Worm (Caenorhabditis elegans) whole organism, young adult: ENCODE data around the gene R11E3.1.

ENCODE experiments used
- B0019.2 ChIP-seq: fragments of 200-800 bp; sonication (Bioruptor generic); conservative IDR thresholded peaks from 2 replicates; pipeline ENCODE4 v1.3.6; 2022; ENCODE audit warnings: missing genetic modification reagents, missing genetic modification characterization, missing compliant biosample characterization
- B0035.1 ChIP-seq: sonication (generic microtip); optimal IDR thresholded peaks from 2 replicates; lab custom pipeline; 2016; ENCODE audit warnings: missing genetic modification characterization, mild to moderate bottlenecking, missing compliant biosample characterization, missing genotype, missing genetic modification reagents
- B0261.1 ChIP-seq: sonication (generic microtip); optimal IDR thresholded peaks from 2 replicates; lab custom pipeline; 2016; ENCODE audit warnings: mild to moderate bottlenecking, missing genetic modification characterization, moderate library complexity, missing compliant biosample characterization
- C17E4.6 ChIP-seq: fragments of 200-800 bp; sonication (Bioruptor generic); IDR thresholded peaks from 2 replicates; pipeline ENCODE4 v1.3.6; 2022; ENCODE audit warnings: missing genetic modification reagents, missing genetic modification characterization, missing compliant biosample characterization
- D2030.7 ChIP-seq: fragments of 200-800 bp; sonication (Bioruptor generic); IDR thresholded peaks from 2 replicates; pipeline ENCODE4 v1.3.6; 2022; ENCODE audit warnings: missing genetic modification reagents, missing genetic modification characterization, missing compliant biosample characterization
- F39B2.1 ChIP-seq: fragments of 200-800 bp; sonication (Bioruptor generic); IDR thresholded peaks from 2 replicates; pipeline ENCODE4 v1.3.6; 2022; ENCODE audit warnings: missing genetic modification reagents, missing genetic modification characterization, missing compliant biosample characterization
- K12H6.12 ChIP-seq: fragments of 200-800 bp; sonication (Bioruptor generic); optimal IDR thresholded peaks from 2 replicates; lab custom pipeline; 2018; ENCODE audit warnings: mild to moderate bottlenecking, missing genetic modification characterization, missing compliant biosample characterization
- T07F8.4 ChIP-seq: sonication (generic microtip); optimal IDR thresholded peaks from 2 replicates; lab custom pipeline; 2016; ENCODE audit warnings: mild to moderate bottlenecking, missing genetic modification characterization, moderate library complexity, missing compliant biosample characterization
- ZK185.1 ChIP-seq: sonication (generic microtip); optimal IDR thresholded peaks from 2 replicates; lab custom pipeline; 2016; ENCODE audit warnings: mild to moderate bottlenecking, missing genetic modification characterization, missing compliant biosample characterization; ENCODE audit not compliant: poor library complexity, severe bottlenecking
- ama-1 ChIP-seq, 3 experiments: fragments of 150-350 bp in 1 of 3; sonication (generic microtip) in 2 of 3; optimal IDR thresholded peaks; 2 replicates each; lab custom pipeline; 2014 to 2018; ENCODE audit warnings: missing biosample characterization in 2 of 3, missing genetic modification characterization in 2 of 3, missing genetic modification reagents in 2 of 3
- aptf-2 ChIP-seq: fragments of 200-800 bp; sonication (Bioruptor generic); conservative IDR thresholded peaks from 2 replicates; pipeline ENCODE4 v1.3.6; 2022; ENCODE audit warnings: missing genetic modification reagents, missing genetic modification characterization, missing compliant biosample characterization
- aptf-3 ChIP-seq: fragments of 200-800 bp; sonication (Bioruptor generic); IDR thresholded peaks from 2 replicates; pipeline ENCODE4 v1.3.6; 2022; ENCODE audit warnings: missing genetic modification characterization, missing compliant biosample characterization
- atf-7 ChIP-seq: sonication (generic microtip); optimal IDR thresholded peaks from 2 replicates; lab custom pipeline; 2017; ENCODE audit warnings: mild to moderate bottlenecking, missing genetic modification characterization, missing compliant biosample characterization
- athp-1 ChIP-seq: sonication (generic microtip); optimal IDR thresholded peaks from 2 replicates; lab custom pipeline; 2017; ENCODE audit warnings: mild to moderate bottlenecking, missing genetic modification characterization, missing compliant biosample characterization
- attf-5 ChIP-seq: fragments of 200-800 bp; sonication (Bioruptor generic); optimal IDR thresholded peaks from 2 replicates; lab custom pipeline; 2018; ENCODE audit warnings: mild to moderate bottlenecking, missing genetic modification characterization, missing compliant biosample characterization
- ccch-3 ChIP-seq: fragments of 200-800 bp; sonication (Bioruptor generic); optimal IDR thresholded peaks from 2 replicates; lab custom pipeline; 2018; ENCODE audit warnings: mild to moderate bottlenecking, missing genetic modification characterization, missing compliant biosample characterization
- cebp-2 ChIP-seq: fragments of 200-800 bp; sonication (Bioruptor generic); IDR thresholded peaks from 2 replicates; pipeline ENCODE4 v1.3.6; 2022; ENCODE audit warnings: missing genetic modification characterization, missing compliant biosample characterization
- ceh-58 ChIP-seq: fragments of 200-800 bp; sonication (Bioruptor generic); IDR thresholded peaks from 2 replicates; pipeline ENCODE4 v1.3.6; 2022; ENCODE audit warnings: missing genetic modification characterization, missing compliant biosample characterization
- ceh-79 ChIP-seq: sonication (generic microtip); optimal IDR thresholded peaks from 2 replicates; lab custom pipeline; 2017; ENCODE audit warnings: mild to moderate bottlenecking, missing genetic modification characterization, missing compliant biosample characterization
- ceh-91 ChIP-seq: fragments of 200-800 bp; sonication (Bioruptor generic); IDR thresholded peaks from 2 replicates; pipeline ENCODE4 v1.3.6; 2022; ENCODE audit warnings: missing genetic modification reagents, missing genetic modification characterization, missing compliant biosample characterization
- chd-7 ChIP-seq: sonication (generic microtip); optimal IDR thresholded peaks from 2 replicates; lab custom pipeline; 2016; ENCODE audit warnings: mild to moderate bottlenecking, missing genetic modification characterization, moderate library complexity, missing compliant biosample characterization
- dox-1 ChIP-seq: fragments of 200-800 bp; sonication (Bioruptor generic); IDR thresholded peaks from 2 replicates; pipeline ENCODE4 v1.3.6; 2022; ENCODE audit warnings: missing genetic modification reagents, missing genetic modification characterization, missing compliant biosample characterization
- egrh-3 ChIP-seq: fragments of 200-800 bp; sonication (Bioruptor generic); IDR thresholded peaks from 2 replicates; pipeline ENCODE4 v1.3.6; 2022; ENCODE audit warnings: missing genetic modification reagents, missing genetic modification characterization, missing compliant biosample characterization
- ekl-4 ChIP-seq: fragments of 200-800 bp; sonication (Bioruptor generic); IDR thresholded peaks from 2 replicates; pipeline ENCODE4 v1.3.6; 2022; ENCODE audit warnings: missing genetic modification reagents, missing genetic modification characterization, missing compliant biosample characterization
- ets-4 ChIP-seq: fragments of 200-800 bp; sonication (Bioruptor generic); optimal IDR thresholded peaks from 2 replicates; lab custom pipeline; 2018; ENCODE audit warnings: mild to moderate bottlenecking, missing genetic modification characterization, missing compliant biosample characterization
- hrde-1 ChIP-seq: sonication (generic microtip); optimal IDR thresholded peaks from 2 replicates; lab custom pipeline; 2016; ENCODE audit warnings: missing genetic modification characterization, mild to moderate bottlenecking, missing compliant biosample characterization, moderate library complexity, missing genotype, missing genetic modification reagents, borderline replicate concordance
- let-607 ChIP-seq, 2 experiments: fragments of 200-800 bp in 1 of 2; sonication (Bioruptor generic) in 1 of 2; sonication (generic microtip) in 1 of 2; optimal IDR thresholded peaks; 2 replicates each; lab custom pipeline; 2016 to 2018; ENCODE audit warnings: mild to moderate bottlenecking in 2 of 2, missing compliant biosample characterization in 2 of 2, missing genetic modification characterization in 2 of 2, moderate library complexity in 2 of 2, missing genotype in 1 of 2
- lin-26 ChIP-seq: fragments of 200-800 bp; sonication (Bioruptor generic); IDR thresholded peaks from 2 replicates; pipeline ENCODE4 v1.3.6; 2022; ENCODE audit warnings: missing genetic modification reagents, missing genetic modification characterization, missing compliant biosample characterization
- lin-54 ChIP-seq: fragments of 200-800 bp; sonication (Bioruptor generic); optimal IDR thresholded peaks from 2 replicates; lab custom pipeline; 2018; ENCODE audit warnings: mild to moderate bottlenecking, missing genetic modification characterization, missing compliant biosample characterization
- lsl-1 ChIP-seq: fragments of 200-800 bp; sonication (Bioruptor generic); optimal IDR thresholded peaks from 2 replicates; lab custom pipeline; 2018; ENCODE audit warnings: mild to moderate bottlenecking, missing genetic modification characterization, moderate library complexity, missing compliant biosample characterization
- madf-3 ChIP-seq: fragments of 200-800 bp; sonication (Bioruptor generic); IDR thresholded peaks from 2 replicates; pipeline ENCODE4 v1.3.6; 2022; ENCODE audit warnings: missing genetic modification reagents, missing genetic modification characterization, missing compliant biosample characterization
- madf-8 ChIP-seq: fragments of 200-800 bp; sonication (Bioruptor generic); conservative IDR thresholded peaks from 2 replicates; pipeline ENCODE4 v1.3.6; 2022; ENCODE audit warnings: missing genetic modification reagents, missing genetic modification characterization, missing compliant biosample characterization
- mxl-1 ChIP-seq: sonication (generic microtip); optimal IDR thresholded peaks from 2 replicates; lab custom pipeline; 2016; ENCODE audit warnings: missing genetic modification characterization, missing compliant biosample characterization
- nfya-2 ChIP-seq: fragments of 200-800 bp; sonication (Bioruptor generic); IDR thresholded peaks from 2 replicates; pipeline ENCODE4 v1.3.6; 2022; ENCODE audit warnings: missing genetic modification reagents, missing genetic modification characterization, missing compliant biosample characterization
- rcor-1 ChIP-seq: fragments of 200-800 bp; sonication (Bioruptor generic); IDR thresholded peaks from 2 replicates; pipeline ENCODE4 v1.3.6; 2022; ENCODE audit warnings: missing genetic modification reagents, missing genetic modification characterization, missing compliant biosample characterization
- sdz-38 ChIP-seq: sonication (generic microtip); optimal IDR thresholded peaks from 2 replicates; lab custom pipeline; 2016; ENCODE audit warnings: missing genotype, missing genetic modification characterization, missing compliant biosample characterization
- sea-2 ChIP-seq: fragments of 200-800 bp; sonication (Bioruptor generic); IDR thresholded peaks from 2 replicates; pipeline ENCODE4 v1.3.6; 2022; ENCODE audit warnings: missing genetic modification characterization, missing compliant biosample characterization
- snpc-1.3 ChIP-seq: sonication (generic microtip); optimal IDR thresholded peaks from 2 replicates; lab custom pipeline; 2017; ENCODE audit warnings: missing genetic modification characterization, mild to moderate bottlenecking, missing compliant biosample characterization, antibody characterized with exemption, moderate library complexity, missing genotype, missing genetic modification reagents; ENCODE audit not compliant: insufficient read depth
- snpc-4 ChIP-seq, 5 experiments: fragments of 150-350 bp in 1 of 5; sonication (generic microtip) in 4 of 5; optimal IDR thresholded peaks; 2 replicates each; lab custom pipeline; 2014 to 2018; ENCODE audit warnings: missing genetic modification characterization in 5 of 5, missing biosample characterization in 3 of 5, antibody characterized with exemption in 2 of 5, mild to moderate bottlenecking in 2 of 5, missing compliant biosample characterization in 2 of 5, missing genotype in 2 of 5, moderate library complexity in 2 of 5, missing genetic modification reagents in 1 of 5
- somi-1 ChIP-seq: fragments of 200-800 bp; sonication (Bioruptor generic); optimal IDR thresholded peaks from 2 replicates; lab custom pipeline; 2018; ENCODE audit warnings: mild to moderate bottlenecking, missing genetic modification characterization, missing compliant biosample characterization
- tbx-9 ChIP-seq: sonication (generic microtip); optimal IDR thresholded peaks from 2 replicates; lab custom pipeline; 2016; ENCODE audit warnings: borderline replicate concordance, missing genetic modification characterization, inconsistent platforms, missing compliant biosample characterization
- tlf-1 ChIP-seq: fragments of 200-800 bp; sonication (Bioruptor generic); optimal IDR thresholded peaks from 2 replicates; lab custom pipeline; 2018; ENCODE audit warnings: mild to moderate bottlenecking, missing genetic modification characterization, missing compliant biosample characterization
- zfh-2 ChIP-seq: fragments of 200-800 bp; sonication (Bioruptor generic); conservative IDR thresholded peaks from 2 replicates; pipeline ENCODE4 v1.3.6; 2022; ENCODE audit warnings: missing genetic modification reagents, missing genetic modification characterization, missing compliant biosample characterization
- zim-3 ChIP-seq: sonication (generic microtip); optimal IDR thresholded peaks from 2 replicates; lab custom pipeline; 2017; ENCODE audit warnings: mild to moderate bottlenecking, missing genetic modification characterization, moderate library complexity, missing compliant biosample characterization
- ztf-18 ChIP-seq: sonication (generic microtip); optimal IDR thresholded peaks from 2 replicates; lab custom pipeline; 2016; ENCODE audit warnings: missing genotype, mild to moderate bottlenecking, missing genetic modification characterization, missing compliant biosample characterization
- ztf-6 ChIP-seq: fragments of 200-800 bp; sonication (Bioruptor generic); IDR thresholded peaks from 2 replicates; pipeline ENCODE4 v1.3.6; 2022; ENCODE audit warnings: missing genetic modification reagents, missing genetic modification characterization, missing compliant biosample characterization

The R11E3.1 gene

ce11 chrIV:4749728-4750278 is 39.7 kb upstream of the R11E3.1 start, which contains the start of the genes rpl-20 and Y17G9B.5 (continued):
- TF ChIP-seq sea-2 (GFP tag; lab: Robert Waterston, UW) (peak; percentile 91), tbx-9 (tag; lab: Kevin White, UChicago) (peak; percentile 42), ceh-79 (peak; percentile 90), snpc-4 (GFP tag; optimal IDR thresholded peaks at IDR 0.05; lab: Kevin White, UChicago) (peak; percentile 95), snpc-4 (tag; optimal IDR thresholded peaks at IDR 0.05; lab: Kevin White, UChicago) (peak; percentile 95 to 97 (median 96)), snpc-1.3 (tag; lab: Kevin White, UChicago) (peak; percentile 99), cebp-2 (GFP tag; lab: Robert Waterston, UW) (peak; percentile 98), lsl-1 (GFP tag; lab: Kevin White, UChicago) (peak; percentile 100), ama-1 (optimal IDR thresholded peaks at IDR 0.05; lab: Kevin White, UChicago) (peak; percentile 50), ama-1 (GFP tag; optimal IDR thresholded peaks at IDR 0.05; lab: Kevin White, UChicago) (peak; percentile 71 to 88), K12H6.12 (tag; lab: Kevin White, UChicago) (peak; percentile 99), madf-8 (GFP tag; lab: Robert Waterston, UW) (peak; percentile 94), aptf-2 (GFP tag; lab: Robert Waterston, UW) (no peak; the same call in 1 of the 2 replicates), somi-1 (GFP tag; lab: Kevin White, UChicago) (peak; percentile 100), ceh-58 (GFP tag; lab: Robert Waterston, UW) (0 out of 2 replicates have a peak, but pooled peaks have one; percentile 54), sdz-38 (tag; lab: Kevin White, UChicago) (no peak), ceh-91 (peak; percentile 99), lin-54 (peak; percentile 99), athp-1 (tag; lab: Kevin White, UChicago) (peak; percentile 100), ccch-3 (GFP tag; lab: Kevin White, UChicago) (peak; percentile 68), B0035.1 (tag; lab: Kevin White, UChicago) (peak; percentile 96), zim-3 (tag; lab: Kevin White, UChicago) (peak; percentile 84), nfya-2 (GFP tag; lab: Robert Waterston, UW) (peak; percentile 95), T07F8.4 (tag; lab: Kevin White, UChicago) (peak; percentile 92), tlf-1 (GFP tag; lab: Kevin White, UChicago) (peak; percentile 100), lin-26 (peak; percentile 90), dox-1 (GFP tag; lab: Robert Waterston, UW) (peak; percentile 100), C17E4.6 (GFP tag; lab: Robert Waterston, UW) (peak; percentile 99), ets-4 (GFP tag; lab: Kevin White, UChicago) (peak; percentile 96), mxl-1 (tag; lab: Kevin White, UChicago) (no peak), attf-5 (peak; percentile 100), ztf-18 (peak; percentile 95), ekl-4 (GFP tag; lab: Robert Waterston, UW) (peak; percentile 99), F39B2.1 (GFP tag; lab: Robert Waterston, UW) (peak; percentile 92), rcor-1 (peak; percentile 99), egrh-3 (GFP tag; lab: Robert Waterston, UW) (peak; percentile 82), D2030.7 (GFP tag; lab: Robert Waterston, UW) (peak; percentile 100), madf-3 (GFP tag; lab: Robert Waterston, UW) (peak; percentile 99), B0019.2 (GFP tag; lab: Robert Waterston, UW) (peak; percentile 97), chd-7 (tag; lab: Kevin White, UChicago) (peak; percentile 99), B0261.1 (peak; percentile 47), atf-7 (tag; lab: Kevin White, UChicago) (peak; percentile 99), ztf-6 (GFP tag; lab: Robert Waterston, UW) (peak; percentile 98), ZK185.1 (tag; lab: Kevin White, UChicago) (peak; percentile 99), hrde-1 (tag; lab: Kevin White, UChicago) (peak; percentile 97), let-607 (tag; optimal IDR thresholded peaks at IDR 0.05; lab: Kevin White, UChicago) (peak; percentile 95 to 97), zfh-2 (peak; percentile 72), aptf-3 (GFP tag; lab: Robert Waterston, UW) (0 out of 2 replicates have a peak, but pooled peaks have one; percentile 37)
